Fruit fly (Drosophila melanogaster) whole organism, wandering third instar larva: ENCODE measurements around the gene CG6933.

Source experiments
- Abd-B ChIP-seq: fragments of >200 bp; optimal IDR thresholded peaks from 2 replicates; lab custom pipeline; 2017; ENCODE audit warnings: missing biosample characterization, missing genetic modification characterization
- Sp1 ChIP-seq: fragments of 200-800 bp; sonication (Bioruptor generic); optimal IDR thresholded peaks from 3 replicates; lab custom pipeline; 2019; ENCODE audit warnings: missing biosample characterization, mild to moderate bottlenecking, missing genetic modification characterization, moderate library complexity
- dl ChIP-seq, 2 experiments: fragments of 175-275, 200-275 bp in 1 of 2; fragments of 200-275 bp in 1 of 2; sonication (Bioruptor generic); optimal IDR thresholded peaks; lab custom pipeline; 2018; ENCODE audit warnings: mild to moderate bottlenecking in 2 of 2, missing biosample characterization in 2 of 2, missing genetic modification characterization in 2 of 2, moderate library complexity in 2 of 2; ENCODE audit not compliant: partially characterized antibody in 2 of 2, insufficient read depth in 1 of 2
- pan ChIP-seq: fragments of >200 bp; optimal IDR thresholded peaks from 2 replicates; lab custom pipeline; 2017
- psq ChIP-seq: fragments of 200-800 bp; sonication (Bioruptor generic); optimal IDR thresholded peaks from 3 replicates; lab custom pipeline; 2017; ENCODE audit warnings: missing biosample characterization, mild to moderate bottlenecking, missing genetic modification characterization, moderate library complexity
- tai ChIP-seq: sonication (Bioruptor generic); optimal IDR thresholded peaks from 2 replicates; lab custom pipeline; 2016; ENCODE audit warnings: missing biosample characterization, missing genetic modification characterization

dm6 chr3L:20183345-20184088 lies 36.7 kb downstream of the CG6933 start:
- no peak for TF ChIP-seq dl (GFP tag; optimal IDR thresholded peaks at IDR 0.05; lab: Kevin White, UChicago; ENCODE audit: insufficient read depth in 1 of 2, partially characterized antibody in 2 of 2)
- TF ChIP-seq Sp1 (GFP tag; lab: Kevin White, UChicago): peak; percentile 38
- no peak for TF ChIP-seq pan (lab: Kevin White, UChicago)
- peak; percentile 6 for TF ChIP-seq Abd-B (GFP tag; lab: Kevin White, UChicago)
- peak; percentile 22 for TF ChIP-seq psq (GFP tag; lab: Kevin White, UChicago)
- TF ChIP-seq tai (GFP tag; lab: Kevin White, UChicago): no peak
